Worm (Caenorhabditis elegans): ENCODE results near the gene tsg-101.

- TF ChIP-seq akir-1 (GFP tag; optimal IDR thresholded peaks at IDR 0.05) (no peak), unc-62 (GFP tag; optimal IDR thresholded peaks at IDR 0.05) (no peak)
These were observed 8.4 kb downstream of the tsg-101 start for ce11 chrIV:3505940-3506339.
